Worm (Caenorhabditis elegans): ENCODE data around the gene tgn-38.

Gene tgn-38

DNA sequence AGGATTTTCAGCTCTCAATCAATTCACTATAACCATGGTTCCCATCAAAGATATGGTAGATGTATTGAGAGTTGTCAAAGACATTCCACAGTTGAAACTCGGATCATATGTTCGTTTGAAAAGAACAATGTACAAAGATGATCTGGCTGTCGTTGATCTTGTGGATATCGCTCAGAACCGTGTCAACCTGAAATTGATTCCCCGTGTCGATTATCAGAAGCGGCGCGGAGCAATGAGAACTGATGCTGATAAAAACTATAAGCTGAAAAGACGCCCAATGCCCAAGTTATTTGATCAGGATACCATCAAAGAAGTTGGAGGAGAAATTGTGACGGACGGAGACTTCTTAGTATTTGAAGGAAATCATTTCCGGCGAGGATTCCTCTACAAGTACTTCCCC lies 23.5 kb upstream of the tgn-38 start:
- TF ChIP-seq nfyb-1 (GFP tag; IDR thresholded peaks at IDR 0.05) (no peak), let-607 (tag; optimal IDR thresholded peaks at IDR 0.05) (no peak), egrh-3 (GFP tag; IDR thresholded peaks at IDR 0.05) (no peak), dpff-1 (tag; optimal IDR thresholded peaks at IDR 0.05) (no peak), F10E7.11 (tag; optimal IDR thresholded peaks at IDR 0.05) (no peak), B0261.1 (tag; optimal IDR thresholded peaks at IDR 0.05) (no peak), hsf-1 (GFP tag; IDR thresholded peaks at IDR 0.05) (no peak), F55B11.4 (tag; optimal IDR thresholded peaks at IDR 0.05; ENCODE audit: borderline replicate concordance, insufficient read depth) (no peak), pha-4 (tag; optimal IDR thresholded peaks at IDR 0.05) (no peak), C17E4.6 (GFP tag; IDR thresholded peaks at IDR 0.05) (no peak), atf-7 (tag; optimal IDR thresholded peaks at IDR 0.05) (no peak), unc-62 (GFP tag; optimal IDR thresholded peaks at IDR 0.05) (no peak), F37B4.10 (GFP tag; IDR thresholded peaks at IDR 0.05) (no peak), lin-35 (GFP tag; optimal IDR thresholded peaks at IDR 0.05) (no peak), B0019.2 (GFP tag; conservative IDR thresholded peaks at IDR 0.05) (no peak), tbp1 (GFP tag; optimal IDR thresholded peaks at IDR 0.05) (no peak), K11D2.4 (GFP tag; IDR thresholded peaks at IDR 0.05) (no peak), mes-4 (tag; optimal IDR thresholded peaks at IDR 0.05) (no peak), F39B2.1 (GFP tag; IDR thresholded peaks at IDR 0.05) (no peak), snpc-1.1 (tag; optimal IDR thresholded peaks at IDR 0.05; ENCODE audit: insufficient read depth) (no peak)

DNA sequence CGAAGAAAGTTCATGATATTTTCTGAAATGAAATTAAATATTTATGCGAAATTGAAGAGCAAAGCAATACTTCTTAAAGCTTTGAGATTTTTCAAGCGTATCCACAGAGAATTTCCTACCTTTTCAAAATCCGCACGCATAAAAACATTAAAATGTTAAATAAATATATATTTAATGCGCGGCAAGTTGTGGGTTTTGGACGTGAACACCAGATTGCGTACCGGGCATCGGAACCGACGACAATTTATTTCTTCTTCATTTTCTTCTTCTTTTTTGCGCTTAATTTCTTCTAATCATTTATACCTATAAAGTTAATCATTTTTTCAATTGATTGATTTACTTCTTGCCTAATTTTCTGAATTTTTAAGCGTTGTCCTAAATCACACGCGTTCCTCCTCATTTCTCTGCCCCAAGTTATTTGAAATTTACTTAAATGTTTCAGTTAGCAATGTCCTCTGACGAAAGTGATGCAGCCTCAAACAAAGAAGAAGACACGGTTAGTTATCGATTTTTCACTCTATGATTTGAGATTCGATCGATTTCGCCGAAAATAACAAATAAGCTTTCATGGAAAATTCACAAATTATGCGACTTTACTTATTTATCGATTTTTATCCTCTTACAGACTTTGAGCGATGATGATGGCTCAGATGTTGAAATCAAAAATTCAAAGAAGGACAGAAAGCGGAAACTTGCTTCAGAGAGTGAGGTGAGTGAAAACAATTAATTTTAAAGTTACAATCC lies 22.2 kb upstream of the tgn-38 start, which contains the start of the genes bre-5 and spt-5:
Gene bre-5 (minus strand): TSS at position 167 of the 744 bp plus-strand sequence.
Gene spt-5 (plus strand): TSS at position 443 of the 744 bp plus-strand sequence.
- peak; percentile 10 for TF ChIP-seq dpl-1 (GFP tag; optimal IDR thresholded peaks at IDR 0.05)
- no peak for TF ChIP-seq F23B12.7 (tag; optimal IDR thresholded peaks at IDR 0.05; ENCODE audit: insufficient read depth)
- TF ChIP-seq madf-6 (GFP tag; IDR thresholded peaks at IDR 0.05): peak; percentile 37; the same call in 1 of the 2 replicates
- TF ChIP-seq sea-2 (GFP tag; IDR thresholded peaks at IDR 0.05): no peak
- no peak for TF ChIP-seq rec-8 (tag; optimal IDR thresholded peaks at IDR 0.05)
- no peak for TF ChIP-seq zfh-2 (GFP tag; conservative IDR thresholded peaks at IDR 0.05)

DNA sequence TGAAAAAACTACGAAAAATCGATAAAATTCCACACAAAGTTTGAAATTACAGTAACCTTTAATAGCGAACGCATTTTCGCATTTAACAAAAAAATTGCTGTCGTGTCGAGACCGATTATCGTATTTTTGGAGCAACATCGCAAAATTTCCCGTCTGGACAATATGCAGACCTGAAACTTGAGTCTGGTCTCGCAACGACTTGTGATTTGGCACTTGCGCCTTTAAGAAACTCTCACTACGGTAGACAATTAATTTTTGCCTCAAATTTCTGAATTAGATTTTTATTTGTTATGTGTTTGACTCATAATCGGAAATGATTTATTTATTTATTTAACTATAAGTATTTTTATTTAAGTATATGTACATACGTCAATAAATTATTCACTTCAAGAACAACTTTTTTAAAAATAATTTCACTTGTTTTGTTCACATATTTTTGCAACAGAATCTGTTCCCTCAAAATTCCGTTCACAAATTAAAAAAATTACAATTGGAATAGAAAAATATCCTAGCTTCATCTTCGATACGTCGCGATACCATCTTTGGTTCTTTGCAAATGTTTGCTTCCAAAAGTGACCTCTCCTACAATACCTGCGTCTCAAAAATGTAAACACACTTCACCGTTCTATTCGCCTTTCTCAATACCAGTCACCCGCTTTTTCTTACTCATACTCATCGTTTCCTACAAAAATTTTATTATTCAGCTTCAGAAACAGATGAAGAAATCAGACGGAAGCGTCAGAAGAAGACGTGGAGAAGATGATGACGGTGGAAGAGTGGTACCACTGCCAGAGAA lies 18.8 kb upstream of the tgn-38 start, which contains the start of gene T12G3.4:
Gene T12G3.4 (plus strand): TSS at position 705 of the 796 bp plus-strand sequence.
- TF ChIP-seq xnd-1 (tag; optimal IDR thresholded peaks at IDR 0.05) (peak; percentile 57), attf-5 (GFP tag; optimal IDR thresholded peaks at IDR 0.05) (no peak), F37B4.10 (GFP tag; IDR thresholded peaks at IDR 0.05) (no peak), athp-1 (tag; optimal IDR thresholded peaks at IDR 0.05) (no peak), ztf-26 (tag; optimal IDR thresholded peaks at IDR 0.05) (no peak), F33H1.4 (GFP tag; IDR thresholded peaks at IDR 0.05) (peak; percentile 72), madf-6 (GFP tag; IDR thresholded peaks at IDR 0.05) (peak; percentile 88), lsl-1 (GFP tag; optimal IDR thresholded peaks at IDR 0.05) (peak; percentile 58), madf-8 (GFP tag; conservative IDR thresholded peaks at IDR 0.05) (peak; percentile 86), ceh-91 (GFP tag; IDR thresholded peaks at IDR 0.05) (peak; percentile 64; the same call in 1 of the 2 replicates)
